Worm (Caenorhabditis elegans) whole organism, L4 larva: Measurements from ENCODE around the gene emb-30.

Experiments
- F49E8.2 ChIP-seq: sonication (generic microtip); optimal IDR thresholded peaks from 2 replicates; lab custom pipeline; 2016; ENCODE audit warnings: missing compliant biosample characterization, mild to moderate bottlenecking, missing genetic modification characterization, borderline replicate concordance
- T20F7.1 ChIP-seq: fragments of 200-800 bp; sonication (Bioruptor generic); optimal IDR thresholded peaks from 2 replicates; lab custom pipeline; 2018; ENCODE audit warnings: mild to moderate bottlenecking, missing genetic modification characterization, missing compliant biosample characterization
- T26A8.4 ChIP-seq: fragments of 200-800 bp; sonication (Bioruptor generic); IDR thresholded peaks from 2 replicates; pipeline ENCODE4 v1.3.6; 2022; ENCODE audit warnings: missing genetic modification characterization, missing compliant biosample characterization
- Y105C5A.15 ChIP-seq: fragments of 200-800 bp; sonication (Bioruptor generic); IDR thresholded peaks from 2 replicates; pipeline ENCODE4 v1.3.6; 2022; ENCODE audit warnings: missing genetic modification characterization, missing compliant biosample characterization
- Y48G9A.11 ChIP-seq: fragments of 200-800 bp; sonication (Bioruptor generic); IDR thresholded peaks from 2 replicates; pipeline ENCODE4 v1.3.6; 2022; ENCODE audit warnings: missing genetic modification reagents, missing genetic modification characterization, missing compliant biosample characterization
- Y75B8A.6 ChIP-seq: fragments of 200-800 bp; sonication (Bioruptor generic); IDR thresholded peaks from 2 replicates; pipeline ENCODE4 v1.3.6; 2022; ENCODE audit warnings: missing genetic modification reagents, missing genetic modification characterization, missing compliant biosample characterization
- aly-2 ChIP-seq: sonication (generic microtip); optimal IDR thresholded peaks from 2 replicates; lab custom pipeline; 2018; ENCODE audit warnings: missing biosample characterization, missing genetic modification characterization
- ama-1 ChIP-seq: fragments of 150-350 bp; optimal IDR thresholded peaks from 2 replicates; lab custom pipeline; 2014; ENCODE audit warnings: inconsistent platforms, mixed read lengths
- attf-4 ChIP-seq: sonication (generic microtip); optimal IDR thresholded peaks from 3 replicates; lab custom pipeline; 2017; ENCODE audit warnings: missing biosample characterization, missing genetic modification characterization
- ceh-20 ChIP-seq: fragments of 200-800 bp; sonication (Bioruptor generic); IDR thresholded peaks from 2 replicates; pipeline ENCODE4 v1.3.6; 2022; ENCODE audit warnings: missing genetic modification reagents, missing genetic modification characterization, missing compliant biosample characterization
- ceh-28 ChIP-seq: fragments of 150-350 bp; optimal IDR thresholded peaks from 2 replicates; lab custom pipeline; 2014; ENCODE audit warnings: missing biosample characterization, missing genetic modification reagents, missing genetic modification characterization
- daf-12 ChIP-seq: fragments of 150-350 bp; optimal IDR thresholded peaks from 2 replicates; lab custom pipeline; 2014; ENCODE audit warnings: missing biosample characterization, missing genetic modification reagents, missing genetic modification characterization
- daf-16 ChIP-seq, 3 experiments: sonication (generic microtip); optimal IDR thresholded peaks; 2 replicates each; lab custom pipeline; 2016 to 2017; ENCODE audit warnings: missing genetic modification characterization in 3 of 3, missing genetic modification reagents in 3 of 3, mild to moderate bottlenecking in 2 of 3, missing compliant biosample characterization in 2 of 3, missing biosample characterization in 1 of 3, moderate library complexity in 1 of 3
- daf-8 ChIP-seq: fragments of 200-800 bp; sonication (Bioruptor generic); IDR thresholded peaks from 2 replicates; pipeline ENCODE4 v1.3.6; 2022; ENCODE audit warnings: missing genetic modification characterization, missing compliant biosample characterization
- dmd-8 ChIP-seq: fragments of 200-800 bp; sonication (Bioruptor generic); IDR thresholded peaks from 2 replicates; pipeline ENCODE4 v1.3.6; 2022; ENCODE audit warnings: missing genetic modification characterization, missing compliant biosample characterization
- duxl-1 ChIP-seq: sonication (generic microtip); optimal IDR thresholded peaks from 2 replicates; lab custom pipeline; 2016; ENCODE audit warnings: mild to moderate bottlenecking, missing genetic modification characterization, moderate library complexity, missing compliant biosample characterization; ENCODE audit not compliant: poor library complexity
- egl-27 ChIP-seq: sonication (generic microtip); optimal IDR thresholded peaks from 3 replicates; lab custom pipeline; 2017; ENCODE audit warnings: missing biosample characterization, missing genetic modification reagents, missing genetic modification characterization
- fkh-10 ChIP-seq: fragments of 150-350 bp; optimal IDR thresholded peaks from 2 replicates; lab custom pipeline; 2014; ENCODE audit warnings: missing biosample characterization, missing genetic modification reagents, missing genetic modification characterization
- fos-1 ChIP-seq: fragments of 150-350 bp; optimal IDR thresholded peaks from 2 replicates; lab custom pipeline; 2014; ENCODE audit warnings: missing biosample characterization, missing genetic modification characterization
- gei-8 ChIP-seq: fragments of 200-800 bp; sonication (Bioruptor generic); optimal IDR thresholded peaks from 2 replicates; lab custom pipeline; 2018; ENCODE audit warnings: mild to moderate bottlenecking, missing genetic modification characterization, missing compliant biosample characterization
- hif-1 ChIP-seq, 2 experiments: sonication (generic microtip); optimal IDR thresholded peaks; 2 replicates each; lab custom pipeline; 2016 to 2017; ENCODE audit warnings: missing compliant biosample characterization in 2 of 2, missing genetic modification characterization in 2 of 2, missing genetic modification reagents in 2 of 2, missing genotype in 2 of 2, mild to moderate bottlenecking in 1 of 2
- hmg-1.1 ChIP-seq: fragments of 200-800 bp; sonication (Bioruptor generic); IDR thresholded peaks from 2 replicates; pipeline ENCODE4 v1.3.6; 2022; ENCODE audit warnings: missing genetic modification reagents, missing genetic modification characterization, missing compliant biosample characterization
- lin-15B ChIP-seq: fragments of 150-350 bp; sonication (generic microtip); optimal IDR thresholded peaks from 3 replicates; lab custom pipeline; 2014; ENCODE audit warnings: missing biosample characterization, missing genetic modification characterization
- lin-29 ChIP-seq: fragments of 200-800 bp; sonication (Bioruptor generic); IDR thresholded peaks from 2 replicates; pipeline ENCODE4 v1.3.6; 2022; ENCODE audit warnings: missing genetic modification reagents, missing genetic modification characterization, missing compliant biosample characterization
- lin-38 ChIP-seq: fragments of 200-800 bp; sonication (Bioruptor generic); IDR thresholded peaks from 2 replicates; pipeline ENCODE4 v1.3.6; 2022; ENCODE audit warnings: missing genetic modification reagents, missing genetic modification characterization, missing compliant biosample characterization
- lin-39 ChIP-seq: fragments of 150-350 bp; optimal IDR thresholded peaks from 2 replicates; lab custom pipeline; 2014; ENCODE audit warnings: missing biosample characterization, missing genetic modification reagents, missing genetic modification characterization
- madf-5 ChIP-seq, 2 experiments: fragments of 200-800 bp; sonication (Bioruptor generic); IDR thresholded peaks; 2 replicates each; pipeline ENCODE4 v1.3.6; 2022; ENCODE audit warnings: missing compliant biosample characterization in 2 of 2, missing genetic modification characterization in 2 of 2
- mdt-29 ChIP-seq: fragments of 200-800 bp; sonication (Bioruptor generic); IDR thresholded peaks from 2 replicates; pipeline ENCODE4 v1.3.6; 2022; ENCODE audit warnings: missing genetic modification reagents, missing genetic modification characterization, missing compliant biosample characterization
- nhr-10 ChIP-seq: fragments of 150-350 bp; optimal IDR thresholded peaks from 2 replicates; lab custom pipeline; 2014; ENCODE audit warnings: missing biosample characterization, missing genetic modification characterization
- nhr-11 ChIP-seq: fragments of 150-350 bp; optimal IDR thresholded peaks from 2 replicates; lab custom pipeline; 2014; ENCODE audit warnings: missing biosample characterization, missing genetic modification characterization
- nhr-28 ChIP-seq: fragments of 150-350 bp; optimal IDR thresholded peaks from 2 replicates; lab custom pipeline; 2014; ENCODE audit warnings: missing biosample characterization, missing genetic modification characterization
- nhr-42 ChIP-seq: fragments of 200-800 bp; sonication (Bioruptor generic); IDR thresholded peaks from 2 replicates; pipeline ENCODE4 v1.3.6; 2022; ENCODE audit warnings: missing genetic modification characterization, missing compliant biosample characterization
- nhr-48 ChIP-seq: sonication (generic microtip); optimal IDR thresholded peaks from 2 replicates; lab custom pipeline; 2016; ENCODE audit warnings: mild to moderate bottlenecking, missing genetic modification characterization, missing compliant biosample characterization
- nhr-6 ChIP-seq: fragments of 150-350 bp; optimal IDR thresholded peaks from 2 replicates; lab custom pipeline; 2014; ENCODE audit warnings: missing biosample characterization, missing genetic modification characterization
- pha-4 ChIP-seq, 2 experiments: fragments of 150-350 bp in 1 of 2; fragments of 200-800 bp in 1 of 2; sonication (Bioruptor generic) in 1 of 2; IDR thresholded peaks in 1 of 2; optimal IDR thresholded peaks in 1 of 2; 2 replicates each; pipeline versions ENCODE4 v1.3.6 to Lab custom; 2014 to 2022; ENCODE audit warnings: missing genetic modification characterization in 2 of 2, missing genetic modification reagents in 2 of 2, missing biosample characterization in 1 of 2, missing compliant biosample characterization in 1 of 2
- pqm-1 ChIP-seq: sonication (generic microtip); optimal IDR thresholded peaks from 2 replicates; lab custom pipeline; 2017; ENCODE audit warnings: missing biosample characterization, missing genetic modification characterization
- rbr-2 ChIP-seq: sonication (generic microtip); optimal IDR thresholded peaks from 2 replicates; lab custom pipeline; 2016; ENCODE audit warnings: missing genotype, missing genetic modification characterization, missing compliant biosample characterization
- sdz-12 ChIP-seq: fragments of 200-800 bp; sonication (Bioruptor generic); optimal IDR thresholded peaks from 2 replicates; lab custom pipeline; 2018; ENCODE audit warnings: mild to moderate bottlenecking, missing genetic modification characterization, missing compliant biosample characterization
- set-16 ChIP-seq: fragments of 200-800 bp; sonication (Bioruptor generic); IDR thresholded peaks from 2 replicates; pipeline ENCODE4 v1.3.6; 2022; ENCODE audit warnings: missing genetic modification reagents, missing genetic modification characterization, missing compliant biosample characterization
- snpc-1.2 ChIP-seq: fragments of 200-800 bp; sonication (Bioruptor generic); IDR thresholded peaks from 2 replicates; pipeline ENCODE4 v1.3.6; 2022; ENCODE audit warnings: missing genetic modification reagents, missing genetic modification characterization, missing compliant biosample characterization
- snpc-4 ChIP-seq: fragments of 150-350 bp; optimal IDR thresholded peaks from 2 replicates; lab custom pipeline; 2014; ENCODE audit warnings: missing biosample characterization, missing genetic modification characterization
- spr-1 ChIP-seq: sonication (generic microtip); optimal IDR thresholded peaks from 2 replicates; lab custom pipeline; 2016; ENCODE audit warnings: mild to moderate bottlenecking, missing genetic modification characterization, missing compliant biosample characterization
- spr-3 ChIP-seq: fragments of 200-800 bp; sonication (Bioruptor generic); optimal IDR thresholded peaks from 2 replicates; lab custom pipeline; 2018; ENCODE audit warnings: mild to moderate bottlenecking, missing genetic modification characterization, missing compliant biosample characterization
- tra-1 ChIP-seq: fragments of 200-800 bp; sonication (Bioruptor generic); IDR thresholded peaks from 2 replicates; pipeline ENCODE4 v1.3.6; 2022; ENCODE audit warnings: missing genetic modification reagents, missing genetic modification characterization, missing compliant biosample characterization
- unc-130 ChIP-seq: sonication (generic microtip); optimal IDR thresholded peaks from 2 replicates; lab custom pipeline; 2016; ENCODE audit warnings: missing genetic modification reagents, missing genetic modification characterization, missing compliant biosample characterization
- unc-39 ChIP-seq: sonication (generic microtip); optimal IDR thresholded peaks from 2 replicates; lab custom pipeline; 2017; ENCODE audit warnings: missing biosample characterization, missing genetic modification characterization
- vab-7 ChIP-seq: fragments of 200-800 bp; sonication (Bioruptor generic); IDR thresholded peaks from 2 replicates; pipeline ENCODE4 v1.3.6; 2022; ENCODE audit warnings: missing genetic modification reagents, missing genetic modification characterization, missing compliant biosample characterization
- zag-1 ChIP-seq: fragments of 150-350 bp; optimal IDR thresholded peaks from 2 replicates; lab custom pipeline; 2014; ENCODE audit warnings: missing biosample characterization, missing genetic modification characterization
- zfp-2 ChIP-seq: sonication (generic microtip); optimal IDR thresholded peaks from 2 replicates; lab custom pipeline; 2016; ENCODE audit warnings: mild to moderate bottlenecking, missing genetic modification characterization, missing compliant biosample characterization
- zip-11 ChIP-seq: fragments of 200-800 bp; sonication (Bioruptor generic); IDR thresholded peaks from 2 replicates; pipeline ENCODE4 v1.3.6; 2022; ENCODE audit warnings: missing genetic modification characterization, missing compliant biosample characterization
- ztf-7 ChIP-seq: fragments of 150-350 bp; optimal IDR thresholded peaks from 2 replicates; lab custom pipeline; 2014; ENCODE audit warnings: missing biosample characterization, missing genetic modification characterization

emb-30 gene

ce11 chrIII:9443417-9444027, 2.3 kb upstream of the emb-30 start, which contains the start of gene pir-2 (continued):
- TF ChIP-seq F49E8.2 (tag; lab: Kevin White, UChicago) (no peak), lin-29 (GFP tag; lab: Robert Waterston, UW) (no peak), duxl-1 (tag; lab: Kevin White, UChicago) (peak; percentile 29), snpc-4 (tag; lab: Kevin White, UChicago) (no peak), attf-4 (tag; lab: Kevin White, UChicago) (no peak), zag-1 (no peak), rbr-2 (tag; lab: Kevin White, UChicago) (peak; percentile 84), T26A8.4 (GFP tag; lab: Robert Waterston, UW) (peak; percentile 51), Y75B8A.6 (GFP tag; lab: Robert Waterston, UW) (no peak), aly-2 (tag; lab: Kevin White, UChicago) (no peak), daf-16 (GFP tag; optimal IDR thresholded peaks at IDR 0.05; lab: Kevin White, UChicago) (no peak), daf-16 (tag; optimal IDR thresholded peaks at IDR 0.05; lab: Kevin White, UChicago) (peak; percentile 21), mdt-29 (GFP tag; lab: Robert Waterston, UW) (no peak), fos-1 (tag; lab: Kevin White, UChicago) (no peak), egl-27 (tag; lab: Kevin White, UChicago) (no peak), zfp-2 (tag; lab: Kevin White, UChicago) (peak; percentile 16), unc-39 (tag; lab: Kevin White, UChicago) (no peak), hmg-1.1 (GFP tag; lab: Robert Waterston, UW) (peak; percentile 81), pqm-1 (tag; lab: Kevin White, UChicago) (no peak), daf-8 (GFP tag; lab: Robert Waterston, UW) (no peak), ztf-7 (tag; lab: Kevin White, UChicago) (peak; percentile 46), set-16 (GFP tag; lab: Robert Waterston, UW) (peak; percentile 50), lin-39 (tag; lab: Kevin White, UChicago) (no peak), spr-1 (tag; lab: Kevin White, UChicago) (no peak), snpc-1.2 (GFP tag; lab: Robert Waterston, UW) (no peak), spr-3 (GFP tag; lab: Kevin White, UChicago) (no peak), nhr-6 (tag; lab: Kevin White, UChicago) (peak; percentile 87), sdz-12 (GFP tag; lab: Kevin White, UChicago) (no peak), madf-5 (GFP tag; IDR thresholded peaks at IDR 0.05; lab: Robert Waterston, UW) (no peak), unc-130 (GFP tag; lab: Kevin White, UChicago) (peak; percentile 43), zip-11 (GFP tag; lab: Robert Waterston, UW) (no peak), ama-1 (lab: Kevin White, UChicago) (peak; percentile 89), tra-1 (GFP tag; lab: Robert Waterston, UW) (no peak), T20F7.1 (GFP tag; lab: Kevin White, UChicago) (peak; percentile 69), ceh-20 (0 out of 2 replicates have a peak, but pooled peaks have one; percentile 41), nhr-10 (peak; percentile 26), Y105C5A.15 (no peak), daf-12 (no peak), hif-1 (tag; optimal IDR thresholded peaks at IDR 0.05; lab: Kevin White, UChicago) (peak in 1 of 2 experiments; percentile 54), nhr-42 (0 out of 2 replicates have a peak, but pooled peaks have one; percentile 44), lin-38 (GFP tag; lab: Robert Waterston, UW) (peak; percentile 79), Y48G9A.11 (GFP tag; lab: Robert Waterston, UW) (no peak), nhr-11 (tag; lab: Kevin White, UChicago) (peak; percentile 75), ceh-28 (tag; lab: Kevin White, UChicago) (peak; percentile 89), fkh-10 (peak; percentile 44), vab-7 (GFP tag; lab: Robert Waterston, UW) (peak; percentile 41; the same call in 1 of the 2 replicates), nhr-48 (peak; percentile 7), lin-15B (tag; lab: Kevin White, UChicago) (no peak), pha-4 (GFP tag; IDR thresholded peaks at IDR 0.05; lab: Robert Waterston, UW) (peak; percentile 38; the same call in 1 of the 2 replicates), pha-4 (tag; optimal IDR thresholded peaks at IDR 0.05; lab: Kevin White, UChicago) (no peak), dmd-8 (no peak), nhr-28 (peak; percentile 69), gei-8 (GFP tag; lab: Kevin White, UChicago) (no peak)
